Fruit fly (Drosophila melanogaster) whole organism, embryonic: Measurements from ENCODE around the gene cmb.

Experiments
- CG7271 ChIP-seq: fragments of 200-800 bp; sonication (Bioruptor generic); optimal IDR thresholded peaks from 2 replicates; lab custom pipeline; 2018; ENCODE audit warnings: missing biosample characterization, mild to moderate bottlenecking, missing genetic modification characterization, moderate library complexity
- kni ChIP-seq: fragments of 200-800 bp; sonication (Bioruptor generic); optimal IDR thresholded peaks from 3 replicates; lab custom pipeline; 2017; ENCODE audit warnings: mild to moderate bottlenecking, missing biosample characterization, missing genetic modification reagents, missing genetic modification characterization

The cmb gene

dm6 chr3L:13497720-13498355 lies 55.4 kb downstream of the cmb start (continued):
- TF ChIP-seq CG7271 (tag; lab: Kevin White, UChicago) (no peak), kni (GFP tag; lab: Kevin White, UChicago) (peak; percentile 61)
